Worm (Caenorhabditis elegans) whole organism, early embryonic: Measurements from ENCODE around the gene F13H10.3.

ENCODE experiments used
- B0310.2 ChIP-seq: sonication (generic microtip); optimal IDR thresholded peaks from 2 replicates; lab custom pipeline; 2016; ENCODE audit warnings: mild to moderate bottlenecking, missing genetic modification characterization, missing compliant biosample characterization
- aly-1 ChIP-seq: sonication (generic microtip); optimal IDR thresholded peaks from 2 replicates; lab custom pipeline; 2016; ENCODE audit warnings: missing genetic modification characterization, missing compliant biosample characterization
- ama-1 ChIP-seq: fragments of 150-350 bp; optimal IDR thresholded peaks from 2 replicates; lab custom pipeline; 2014
- ceh-13 ChIP-seq: fragments of 200-800 bp; sonication (Bioruptor generic); optimal IDR thresholded peaks from 2 replicates; lab custom pipeline; 2018; ENCODE audit warnings: mild to moderate bottlenecking, missing genetic modification characterization, missing compliant biosample characterization
- hmg-4 ChIP-seq: fragments of 200-800 bp; sonication (Bioruptor generic); optimal IDR thresholded peaks from 2 replicates; lab custom pipeline; 2018; ENCODE audit warnings: mild to moderate bottlenecking, missing genetic modification characterization, missing compliant biosample characterization
- pes-1 ChIP-seq: fragments of 200-800 bp; sonication (Bioruptor generic); IDR thresholded peaks from 2 replicates; pipeline ENCODE4 v1.3.6; 2022; ENCODE audit warnings: missing genetic modification reagents, missing genetic modification characterization, missing compliant biosample characterization

ce11 chrIV:11051963-11052362 is 36.2 kb upstream of the F13H10.3 start:
- TF ChIP-seq hmg-4 (GFP tag; lab: Kevin White, UChicago): no peak
- no peak for TF ChIP-seq ama-1 (lab: Kevin White, UChicago)
- no peak for TF ChIP-seq pes-1 (GFP tag; lab: Robert Waterston, UW)
- TF ChIP-seq ceh-13 (GFP tag; lab: Kevin White, UChicago): no peak
- TF ChIP-seq B0310.2 (tag; lab: Kevin White, UChicago): no peak
- no peak for TF ChIP-seq aly-1 (tag; lab: Kevin White, UChicago)
